Fruit fly (Drosophila melanogaster) whole organism, adult: ENCODE measurements around the gene CG13658.

Experiments used
- CG5204 ChIP-seq: fragments of 200-800 bp; sonication (Bioruptor generic); optimal IDR thresholded peaks from 2 replicates; lab custom pipeline; 2016; ENCODE audit warnings: missing biosample characterization, missing genetic modification characterization
- CG7101 ChIP-seq: fragments of 200-800 bp; sonication (Bioruptor generic); optimal IDR thresholded peaks from 2 replicates; lab custom pipeline; 2018; ENCODE audit warnings: missing biosample characterization, mild to moderate bottlenecking, missing genetic modification characterization, moderate library complexity
- Clk ChIP-seq: fragments of 200-800 bp; sonication (Bioruptor generic); optimal IDR thresholded peaks from 2 replicates; lab custom pipeline; 2017; ENCODE audit warnings: missing biosample characterization, missing genetic modification characterization
- Hr96 ChIP-seq: fragments of 200-800 bp; sonication (Bioruptor generic); optimal IDR thresholded peaks from 2 replicates; lab custom pipeline; 2016; ENCODE audit warnings: missing biosample characterization, missing genetic modification characterization
- cnc ChIP-seq, 2 experiments: fragments of >200 bp; optimal IDR thresholded peaks; 2 replicates each; lab custom pipeline; 2017
- kay ChIP-seq: fragments of 200-800 bp; sonication (Bioruptor generic); peaks from one replicate; lab custom pipeline; 2016; ENCODE audit warnings: missing biosample characterization, missing genetic modification characterization, borderline replicate concordance
- pad ChIP-seq: fragments of 200-800 bp; sonication (Bioruptor generic); optimal IDR thresholded peaks from 3 replicates; lab custom pipeline; 2017; ENCODE audit warnings: missing biosample characterization, missing genetic modification characterization, mild to moderate bottlenecking, moderate library complexity, missing genetic modification reagents

- TF ChIP-seq Hr96 (no peak), kay (peak; percentile 90), CG7101 (tag; lab: Kevin White, UChicago) (no peak), cnc (optimal IDR thresholded peaks at IDR 0.05; lab: Kevin White, UChicago) (peak in 1 of 2 experiments; percentile 81), Clk (GFP tag; lab: Kevin White, UChicago) (no peak), pad (GFP tag; lab: Kevin White, UChicago) (no peak), CG5204 (GFP tag; lab: Kevin White, UChicago) (no peak)
Observed at dm6 chr3R:25287128-25287527, at the start of gene CG13658.
